Worm (Caenorhabditis elegans): ENCODE measurements around the gene apb-1.

apb-1 gene

DNA sequence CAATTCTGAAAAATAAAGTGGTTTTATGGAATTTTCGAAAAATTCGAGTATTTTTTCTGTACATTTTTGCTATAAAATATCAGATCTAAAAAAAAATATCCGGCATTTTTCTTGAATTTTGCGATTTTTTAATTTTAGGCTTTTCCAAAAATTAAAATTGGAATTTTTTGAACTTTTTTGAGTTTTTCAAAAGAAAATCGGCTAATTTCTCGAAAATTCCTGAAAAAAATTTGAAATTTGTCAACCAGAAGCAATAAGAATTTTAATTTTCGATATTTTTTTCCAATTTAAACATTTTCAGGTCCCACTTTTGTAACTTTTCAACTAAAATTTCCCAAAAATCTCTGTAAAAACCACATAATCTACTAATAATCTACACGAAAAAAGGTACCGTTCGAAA, 6.8 kb upstream of the apb-1 start, which contains the start of gene Y71H2B.11:
TSS of gene Y71H2B.11 (plus strand) at position 301 of the 400 bp plus-strand sequence.
- TF ChIP-seq ceh-34 (tag; optimal IDR thresholded peaks at IDR 0.05): no peak
- TF ChIP-seq pax-1 (tag; optimal IDR thresholded peaks at IDR 0.05): no peak
- no peak for TF ChIP-seq sox-2 (GFP tag; IDR thresholded peaks at IDR 0.05)
- no peak for TF ChIP-seq hlh-13 (GFP tag; optimal IDR thresholded peaks at IDR 0.05)
- TF ChIP-seq gmeb-2 (tag; optimal IDR thresholded peaks at IDR 0.05): no peak
- no peak for TF ChIP-seq zip-5 (tag; optimal IDR thresholded peaks at IDR 0.05)
- TF ChIP-seq K02D7.2 (tag; optimal IDR thresholded peaks at IDR 0.05): no peak

DNA sequence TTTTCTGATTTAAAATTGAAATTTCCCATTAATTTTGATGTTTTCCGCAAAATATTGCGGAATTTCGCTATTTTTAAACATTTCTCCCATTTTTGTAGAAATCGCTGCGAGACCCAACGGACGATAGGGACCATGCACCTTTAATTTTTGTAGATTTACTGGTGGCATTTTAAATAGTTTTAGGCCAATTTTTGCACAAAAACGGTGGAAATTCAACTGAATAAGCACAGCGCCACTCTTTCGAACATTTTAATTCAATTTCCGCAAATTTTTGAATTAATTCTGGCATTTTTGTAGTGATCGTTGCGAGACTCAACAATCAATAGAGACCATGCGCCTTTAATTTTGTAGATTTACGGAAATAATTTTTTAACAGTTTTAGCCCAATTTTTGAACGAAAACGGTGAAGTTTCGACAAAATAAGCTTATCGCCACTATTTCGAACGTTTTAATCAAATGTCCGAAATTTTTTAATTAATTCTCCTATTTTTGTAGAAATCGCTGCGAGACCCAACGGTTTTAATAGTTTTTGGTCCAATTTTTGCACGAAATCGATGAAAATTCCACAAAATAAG, 1.7 kb upstream of the apb-1 start:
- TF ChIP-seq lin-11 (tag; optimal IDR thresholded peaks at IDR 0.05): no peak
- no peak for TF ChIP-seq ceh-14 (tag; optimal IDR thresholded peaks at IDR 0.05)
- TF ChIP-seq tbx-7 (tag; optimal IDR thresholded peaks at IDR 0.05): no peak
- TF ChIP-seq pag-3 (tag; optimal IDR thresholded peaks at IDR 0.05; ENCODE audit: borderline replicate concordance): no peak
- no peak for TF ChIP-seq T23F11.4 (GFP tag; optimal IDR thresholded peaks at IDR 0.05)
- no peak for TF ChIP-seq K02D7.2 (tag; optimal IDR thresholded peaks at IDR 0.05)
- no peak for TF ChIP-seq pha-2 (tag; optimal IDR thresholded peaks at IDR 0.05)
- TF ChIP-seq ceh-24 (tag; optimal IDR thresholded peaks at IDR 0.05): no peak
- TF ChIP-seq F13H6.1 (tag; optimal IDR thresholded peaks at IDR 0.05): no peak
- TF ChIP-seq hlh-15 (tag; optimal IDR thresholded peaks at IDR 0.05): no peak
- no peak for TF ChIP-seq zip-5 (tag; optimal IDR thresholded peaks at IDR 0.05)

DNA sequence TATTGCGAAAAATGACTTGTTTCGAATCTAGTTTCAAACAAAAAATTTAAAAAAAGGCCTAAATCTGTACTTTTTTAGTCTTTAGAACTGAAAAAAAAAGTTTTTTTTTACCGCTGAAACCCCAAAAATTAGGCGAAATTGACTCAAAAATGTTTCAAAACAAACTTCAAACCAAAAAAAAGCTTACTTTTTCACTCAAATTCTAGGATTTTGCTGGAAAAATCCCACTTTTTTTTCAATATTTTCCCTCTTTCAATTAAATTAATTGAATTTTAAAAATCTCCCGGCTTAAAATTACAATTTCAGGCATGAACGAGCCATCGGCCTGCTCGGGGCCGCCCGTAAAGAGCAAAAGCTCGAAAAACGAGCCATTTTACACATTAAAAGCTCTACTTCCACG, 919 bp upstream of the apb-1 start, which contains the start of gene mdt-19:
TSS of gene mdt-19 (plus strand) at position 301 of the 400 bp plus-strand sequence.
- TF ChIP-seq unc-86 (tag; optimal IDR thresholded peaks at IDR 0.05) (no peak), pros-1 (tag; optimal IDR thresholded peaks at IDR 0.05) (no peak), ets-4 (tag; optimal IDR thresholded peaks at IDR 0.05) (no peak), C38D4.7 (GFP tag; optimal IDR thresholded peaks at IDR 0.05) (no peak), nfya-1 (tag; optimal IDR thresholded peaks at IDR 0.05) (no peak), K02D7.2 (tag; optimal IDR thresholded peaks at IDR 0.05) (no peak), pha-4 (tag; optimal IDR thresholded peaks at IDR 0.05) (no peak), ttx-3 (tag; optimal IDR thresholded peaks at IDR 0.05) (no peak), nhr-11 (tag; optimal IDR thresholded peaks at IDR 0.05) (no peak), hlh-15 (tag; optimal IDR thresholded peaks at IDR 0.05) (no peak), odd-2 (tag; optimal IDR thresholded peaks at IDR 0.05) (no peak), ceh-14 (tag; optimal IDR thresholded peaks at IDR 0.05) (no peak), Y22D7AL.16 (tag; optimal IDR thresholded peaks at IDR 0.05) (no peak)

DNA sequence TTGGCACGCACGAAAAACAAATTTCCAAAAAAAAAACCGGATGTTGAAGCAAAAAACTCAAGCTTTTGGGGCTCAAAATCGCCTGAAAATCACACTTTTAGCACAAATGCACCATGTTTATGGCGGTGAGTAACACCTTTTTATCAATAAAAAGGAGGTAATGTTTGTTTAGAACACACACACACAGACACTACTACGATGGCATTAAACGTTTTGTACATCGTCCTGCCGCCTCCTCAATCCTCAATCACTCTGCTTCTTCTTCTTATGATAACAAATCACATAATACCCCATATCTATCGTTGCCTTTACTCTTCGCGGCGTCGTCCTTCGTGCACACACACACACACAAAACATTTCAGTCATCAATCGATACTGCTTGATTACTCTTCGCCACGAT, 10.6 kb downstream of the apb-1 start, which contains the start of gene gpa-17:
TSS of gene gpa-17 (plus strand) at position 363 of the 400 bp plus-strand sequence.
- TF ChIP-seq unc-86 (tag; optimal IDR thresholded peaks at IDR 0.05) (no peak), rnt-1 (tag; optimal IDR thresholded peaks at IDR 0.05) (no peak), fkh-10 (GFP tag; optimal IDR thresholded peaks at IDR 0.05) (no peak), pqm-1 (tag; optimal IDR thresholded peaks at IDR 0.05) (no peak), ttx-3 (tag; optimal IDR thresholded peaks at IDR 0.05) (no peak), ceh-45 (GFP tag; IDR thresholded peaks at IDR 0.05) (no peak), ceh-30 (tag; optimal IDR thresholded peaks at IDR 0.05) (no peak), nhr-11 (tag; optimal IDR thresholded peaks at IDR 0.05) (no peak), fkh-6 (tag; optimal IDR thresholded peaks at IDR 0.05) (no peak), npax-4 (tag; optimal IDR thresholded peaks at IDR 0.05) (no peak), fax-1 (tag; optimal IDR thresholded peaks at IDR 0.05) (no peak), ets-4 (tag; optimal IDR thresholded peaks at IDR 0.05) (no peak), pag-3 (tag; optimal IDR thresholded peaks at IDR 0.05; ENCODE audit: borderline replicate concordance) (no peak), nhr-232 (tag; optimal IDR thresholded peaks at IDR 0.05) (no peak), hlh-8 (tag; optimal IDR thresholded peaks at IDR 0.05) (no peak), pros-1 (tag; optimal IDR thresholded peaks at IDR 0.05) (no peak), hlh-15 (tag; optimal IDR thresholded peaks at IDR 0.05) (no peak)

Measured in whole organism, late embryonic.